Worm (Caenorhabditis elegans) whole organism, late embryonic: ENCODE measurements around the gene nhr-210.

ENCODE experiments used
- C08G9.2 ChIP-seq: sonication (generic microtip); optimal IDR thresholded peaks from 2 replicates; lab custom pipeline; 2016; ENCODE audit warnings: mild to moderate bottlenecking, missing genetic modification characterization, moderate library complexity, missing compliant biosample characterization
- F13H6.1 ChIP-seq: sonication (generic microtip); optimal IDR thresholded peaks from 2 replicates; lab custom pipeline; 2016; ENCODE audit warnings: missing genetic modification characterization, missing compliant biosample characterization
- K09A11.1 ChIP-seq: sonication (generic microtip); optimal IDR thresholded peaks from 2 replicates; lab custom pipeline; 2017; ENCODE audit warnings: antibody characterized with exemption, mild to moderate bottlenecking, missing genetic modification characterization, missing compliant biosample characterization; ENCODE audit not compliant: insufficient read depth
- T23F11.4 ChIP-seq: fragments of 200-800 bp; sonication (Bioruptor generic); optimal IDR thresholded peaks from 2 replicates; lab custom pipeline; 2018; ENCODE audit warnings: mild to moderate bottlenecking, missing genetic modification characterization, missing compliant biosample characterization
- Y22D7AL.16 ChIP-seq: sonication (generic microtip); optimal IDR thresholded peaks from 2 replicates; lab custom pipeline; 2016; ENCODE audit warnings: missing genetic modification characterization, missing compliant biosample characterization
- ama-1 ChIP-seq: fragments of 150-350 bp; optimal IDR thresholded peaks from 2 replicates; lab custom pipeline; 2014
- ceh-18 ChIP-seq: sonication (generic microtip); optimal IDR thresholded peaks from 2 replicates; lab custom pipeline; 2016; ENCODE audit warnings: missing genetic modification characterization, missing compliant biosample characterization
- ceh-19 ChIP-seq: fragments of 200-800 bp; sonication (Bioruptor generic); optimal IDR thresholded peaks from 2 replicates; lab custom pipeline; 2018; ENCODE audit warnings: mild to moderate bottlenecking, missing genetic modification characterization, missing compliant biosample characterization
- ceh-24 ChIP-seq: sonication (generic microtip); optimal IDR thresholded peaks from 2 replicates; lab custom pipeline; 2016; ENCODE audit warnings: mild to moderate bottlenecking, missing genetic modification characterization, missing compliant biosample characterization
- ceh-6 ChIP-seq: fragments of 200-800 bp; sonication (Bioruptor generic); optimal IDR thresholded peaks from 2 replicates; lab custom pipeline; 2018; ENCODE audit warnings: mild to moderate bottlenecking, missing genetic modification characterization, missing compliant biosample characterization
- che-1 ChIP-seq: sonication (generic microtip); optimal IDR thresholded peaks from 2 replicates; lab custom pipeline; 2016; ENCODE audit warnings: mild to moderate bottlenecking, missing genetic modification characterization, missing compliant biosample characterization
- dmd-4 ChIP-seq: sonication (generic microtip); optimal IDR thresholded peaks from 2 replicates; lab custom pipeline; 2016; ENCODE audit warnings: borderline replicate concordance, missing genetic modification characterization, missing compliant biosample characterization
- elt-2 ChIP-seq: sonication (generic microtip); optimal IDR thresholded peaks from 2 replicates; lab custom pipeline; 2016; ENCODE audit warnings: missing genetic modification reagents, missing genetic modification characterization, missing compliant biosample characterization
- elt-4 ChIP-seq: sonication (generic microtip); optimal IDR thresholded peaks from 2 replicates; lab custom pipeline; 2016; ENCODE audit warnings: missing genetic modification characterization, missing compliant biosample characterization
- eyg-1 ChIP-seq: sonication (generic microtip); optimal IDR thresholded peaks from 2 replicates; lab custom pipeline; 2016; ENCODE audit warnings: missing genotype, missing genetic modification characterization, missing compliant biosample characterization
- fkh-10 ChIP-seq: fragments of 150-350 bp; optimal IDR thresholded peaks from 2 replicates; lab custom pipeline; 2014; ENCODE audit warnings: missing biosample characterization, missing genetic modification reagents, missing genetic modification characterization
- fkh-6 ChIP-seq: sonication (generic microtip); optimal IDR thresholded peaks from 2 replicates; lab custom pipeline; 2016; ENCODE audit warnings: missing genetic modification characterization, missing compliant biosample characterization
- hlh-13 ChIP-seq: fragments of 200-800 bp; sonication (Bioruptor generic); optimal IDR thresholded peaks from 2 replicates; lab custom pipeline; 2018; ENCODE audit warnings: mild to moderate bottlenecking, missing genetic modification characterization, missing compliant biosample characterization
- hlh-15 ChIP-seq: sonication (generic microtip); optimal IDR thresholded peaks from 2 replicates; lab custom pipeline; 2016; ENCODE audit warnings: missing genetic modification characterization, missing compliant biosample characterization
- hlh-6 ChIP-seq: sonication (generic microtip); optimal IDR thresholded peaks from 2 replicates; lab custom pipeline; 2016; ENCODE audit warnings: missing genotype, missing genetic modification characterization, missing compliant biosample characterization
- lim-6 ChIP-seq: sonication (generic microtip); optimal IDR thresholded peaks from 2 replicates; lab custom pipeline; 2016; ENCODE audit warnings: missing genetic modification characterization, missing compliant biosample characterization
- lin-11 ChIP-seq: fragments of 200-800 bp; sonication (Bioruptor generic); optimal IDR thresholded peaks from 2 replicates; lab custom pipeline; 2018; ENCODE audit warnings: mild to moderate bottlenecking, missing genetic modification characterization, missing compliant biosample characterization
- madf-2 ChIP-seq: sonication (generic microtip); optimal IDR thresholded peaks from 2 replicates; lab custom pipeline; 2017; ENCODE audit warnings: missing genetic modification characterization, missing compliant biosample characterization
- mec-3 ChIP-seq: sonication (generic microtip); optimal IDR thresholded peaks from 2 replicates; lab custom pipeline; 2016; ENCODE audit warnings: borderline replicate concordance, missing genetic modification characterization, missing compliant biosample characterization
- nfya-1 ChIP-seq: sonication (generic microtip); optimal IDR thresholded peaks from 2 replicates; lab custom pipeline; 2017; ENCODE audit warnings: missing genetic modification characterization, mild to moderate bottlenecking, missing compliant biosample characterization, antibody characterized with exemption, moderate library complexity
- nhr-11 ChIP-seq: fragments of 150-350 bp; optimal IDR thresholded peaks from 2 replicates; lab custom pipeline; 2014; ENCODE audit warnings: missing biosample characterization, missing genetic modification characterization
- npax-4 ChIP-seq: sonication (generic microtip); optimal IDR thresholded peaks from 2 replicates; lab custom pipeline; 2016; ENCODE audit warnings: missing genetic modification characterization, missing compliant biosample characterization
- pag-3 ChIP-seq: sonication (generic microtip); optimal IDR thresholded peaks from 2 replicates; lab custom pipeline; 2016; ENCODE audit warnings: missing compliant biosample characterization, missing genetic modification characterization, borderline replicate concordance
- pha-2 ChIP-seq: sonication (generic microtip); optimal IDR thresholded peaks from 2 replicates; lab custom pipeline; 2017; ENCODE audit warnings: mild to moderate bottlenecking, missing genetic modification characterization, missing compliant biosample characterization
- pqm-1 ChIP-seq: sonication (generic microtip); optimal IDR thresholded peaks from 2 replicates; lab custom pipeline; 2016; ENCODE audit warnings: missing genetic modification characterization, missing compliant biosample characterization
- ref-2 ChIP-seq: sonication (generic microtip); optimal IDR thresholded peaks from 2 replicates; lab custom pipeline; 2016; ENCODE audit warnings: missing genetic modification characterization, missing compliant biosample characterization
- sdc-2 ChIP-seq: sonication (generic microtip); optimal IDR thresholded peaks from 2 replicates; lab custom pipeline; 2016; ENCODE audit warnings: missing genotype, missing genetic modification characterization, missing compliant biosample characterization
- sox-2 ChIP-seq: fragments of 200-800 bp; sonication (Bioruptor generic); IDR thresholded peaks from 2 replicates; pipeline ENCODE4 v1.3.6; 2022; ENCODE audit warnings: missing genetic modification reagents, missing genetic modification characterization, missing compliant biosample characterization
- sox-4 ChIP-seq: sonication (generic microtip); optimal IDR thresholded peaks from 2 replicates; lab custom pipeline; 2017; ENCODE audit warnings: mild to moderate bottlenecking, missing genetic modification characterization, inconsistent platforms, missing compliant biosample characterization
- syd-9 ChIP-seq: sonication (generic microtip); optimal IDR thresholded peaks from 2 replicates; lab custom pipeline; 2016; ENCODE audit warnings: mild to moderate bottlenecking, missing genetic modification characterization, moderate library complexity, missing compliant biosample characterization
- tbx-2 ChIP-seq: sonication (generic microtip); optimal IDR thresholded peaks from 2 replicates; lab custom pipeline; 2016; ENCODE audit warnings: missing genetic modification characterization, missing compliant biosample characterization
- unc-3 ChIP-seq, 2 experiments: fragments of 200-800 bp in 1 of 2; sonication (Bioruptor generic) in 1 of 2; sonication (generic microtip) in 1 of 2; conservative IDR thresholded peaks in 1 of 2; optimal IDR thresholded peaks in 1 of 2; 2 replicates each; pipeline versions ENCODE4 v1.3.6 to Lab custom; 2016 to 2022; ENCODE audit warnings: missing compliant biosample characterization in 2 of 2, missing genetic modification characterization in 2 of 2, missing genetic modification reagents in 1 of 2
- unc-42 ChIP-seq: sonication (generic microtip); optimal IDR thresholded peaks from 2 replicates; lab custom pipeline; 2016; ENCODE audit warnings: missing genotype, missing genetic modification characterization, missing compliant biosample characterization
- unc-86 ChIP-seq: sonication (generic microtip); optimal IDR thresholded peaks from 2 replicates; lab custom pipeline; 2016; ENCODE audit warnings: missing genetic modification characterization, missing compliant biosample characterization
- zip-5 ChIP-seq: sonication (generic microtip); optimal IDR thresholded peaks from 2 replicates; lab custom pipeline; 2016; ENCODE audit warnings: missing genetic modification characterization, missing compliant biosample characterization
- ztf-16 ChIP-seq: sonication (generic microtip); optimal IDR thresholded peaks from 2 replicates; lab custom pipeline; 2017; ENCODE audit warnings: missing genetic modification characterization, missing compliant biosample characterization

nhr-210 gene

DNA sequence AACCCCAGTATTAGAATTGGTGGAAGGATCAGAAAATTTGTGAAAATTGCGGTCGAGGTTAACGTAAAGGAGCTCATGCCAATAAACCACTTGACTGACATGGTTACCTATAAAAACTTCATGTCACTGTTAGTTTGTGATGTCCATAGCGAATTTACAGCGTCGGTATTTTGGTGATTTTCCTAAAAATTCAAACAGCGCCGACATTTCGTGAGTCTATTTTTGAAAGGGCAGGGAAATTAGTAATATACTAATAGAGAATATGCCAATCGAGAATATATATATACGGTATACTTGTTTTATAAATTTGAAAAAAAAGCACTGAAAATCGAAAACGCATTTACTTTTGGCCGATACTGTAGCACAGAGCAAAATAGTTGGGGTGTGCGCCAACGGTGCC is 36.7 kb upstream of the nhr-210 start, which contains the start of gene srx-8:
srx-8 (minus strand) TSS at position 101 of the 400 bp plus-strand sequence.
- TF ChIP-seq F13H6.1 (tag; lab: Kevin White, UChicago) (no peak), C08G9.2 (no peak), K09A11.1 (no peak), npax-4 (no peak), ceh-6 (GFP tag; lab: Kevin White, UChicago) (no peak), syd-9 (tag; lab: Kevin White, UChicago) (no peak), pha-2 (tag; lab: Kevin White, UChicago) (no peak), sdc-2 (tag; lab: Kevin White, UChicago) (no peak), elt-2 (tag; lab: Kevin White, UChicago) (no peak), eyg-1 (no peak), che-1 (no peak), unc-3 (GFP tag; conservative IDR thresholded peaks at IDR 0.05; lab: Robert Waterston, UW) (no peak), unc-3 (tag; optimal IDR thresholded peaks at IDR 0.05; lab: Kevin White, UChicago) (no peak), mec-3 (tag; lab: Kevin White, UChicago) (no peak), fkh-10 (GFP tag; lab: Kevin White, UChicago) (no peak)

- TF ChIP-seq hlh-6 (tag; lab: Kevin White, UChicago) (no peak), sox-4 (tag; lab: Kevin White, UChicago) (no peak), hlh-15 (tag; lab: Kevin White, UChicago) (no peak), zip-5 (tag; lab: Kevin White, UChicago) (no peak), hlh-13 (GFP tag; lab: Kevin White, UChicago) (no peak), elt-2 (tag; lab: Kevin White, UChicago) (no peak), ceh-19 (GFP tag; lab: Kevin White, UChicago) (no peak)
Observed at ce11 chrV:553067-553466, 33.7 kb upstream of the nhr-210 start, which contains the start of gene C14C6.8. Gene C14C6.8 (minus strand): TSS chrV:553167.

DNA sequence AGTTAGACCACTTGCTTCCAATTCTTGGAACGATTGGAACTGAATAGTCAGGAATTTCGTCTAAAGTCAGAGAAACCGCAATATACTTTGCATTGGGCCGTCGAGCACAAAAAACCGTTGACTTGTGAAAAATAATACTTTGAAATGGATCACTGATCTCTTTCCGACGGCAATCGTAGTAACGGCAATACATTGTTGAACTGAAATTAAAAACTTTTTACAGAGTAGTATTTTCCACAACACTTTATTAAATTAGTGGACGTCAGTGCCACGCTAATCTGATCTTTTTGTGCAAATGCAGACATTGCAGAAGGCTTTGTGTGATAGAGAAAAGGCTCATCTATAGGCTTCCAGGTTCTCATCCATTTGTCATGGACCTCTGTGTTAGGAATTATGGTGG is 33.1 kb upstream of the nhr-210 start:
- TF ChIP-seq ceh-24 (tag; lab: Kevin White, UChicago) = no peak
- TF ChIP-seq pqm-1 (tag; lab: Kevin White, UChicago) = no peak
- TF ChIP-seq dmd-4 (tag; lab: Kevin White, UChicago) = no peak

ce11 chrV:547980-548379 is 28.6 kb upstream of the nhr-210 start, which contains the start of gene C14C6.6:
Gene C14C6.6 (minus strand): TSS chrV:548080.
- TF ChIP-seq elt-4 (no peak), sdc-2 (tag; lab: Kevin White, UChicago) (no peak), ama-1 (lab: Kevin White, UChicago) (no peak), pag-3 (tag; lab: Kevin White, UChicago) (no peak), ztf-16 (tag; lab: Kevin White, UChicago) (no peak), T23F11.4 (no peak), unc-42 (tag; lab: Kevin White, UChicago) (no peak), fkh-6 (tag; lab: Kevin White, UChicago) (no peak)

DNA sequence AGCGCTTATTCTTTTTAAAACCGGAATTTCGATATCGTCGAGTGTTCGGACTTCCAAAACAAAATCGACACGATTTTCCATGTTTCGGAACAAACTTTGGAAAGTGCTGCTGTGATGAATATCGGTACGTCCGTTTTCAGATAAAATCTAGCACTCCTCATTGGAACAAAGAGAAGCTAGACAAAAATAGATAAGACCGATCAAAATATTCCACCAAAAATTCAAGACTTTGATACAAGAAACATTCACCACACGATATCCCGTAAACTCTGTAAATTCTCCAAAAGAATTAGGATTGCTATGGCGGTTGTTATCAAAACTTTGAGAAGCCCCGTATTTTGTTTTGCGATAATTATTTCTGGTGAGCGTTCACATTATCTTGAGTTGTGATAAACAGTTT is 23.8 kb upstream of the nhr-210 start, which contains the start of gene C14C6.3:
C14C6.3 (plus strand) TSS at position 301 of the 400 bp plus-strand sequence.
- TF ChIP-seq syd-9 (tag; lab: Kevin White, UChicago) (no peak), nhr-11 (tag; lab: Kevin White, UChicago) (no peak), sox-2 (GFP tag; lab: Robert Waterston, UW) (no peak), Y22D7AL.16 (tag; lab: Kevin White, UChicago) (no peak), F13H6.1 (tag; lab: Kevin White, UChicago) (no peak), ceh-18 (tag; lab: Kevin White, UChicago) (no peak), madf-2 (tag; lab: Kevin White, UChicago) (no peak), ama-1 (lab: Kevin White, UChicago) (no peak), unc-86 (tag; lab: Kevin White, UChicago) (no peak), ztf-16 (tag; lab: Kevin White, UChicago) (no peak), pag-3 (tag; lab: Kevin White, UChicago) (no peak), pqm-1 (tag; lab: Kevin White, UChicago) (no peak), tbx-2 (tag; lab: Kevin White, UChicago) (no peak), unc-42 (tag; lab: Kevin White, UChicago) (no peak), nfya-1 (tag; lab: Kevin White, UChicago) (no peak), lin-11 (tag; lab: Kevin White, UChicago) (no peak), fkh-6 (tag; lab: Kevin White, UChicago) (no peak), ref-2 (tag; lab: Kevin White, UChicago) (no peak), lim-6 (no peak)
